Fruit fly (Drosophila melanogaster): Measurements from ENCODE around the gene PGRP-LC.

PGRP-LC gene

DNA sequence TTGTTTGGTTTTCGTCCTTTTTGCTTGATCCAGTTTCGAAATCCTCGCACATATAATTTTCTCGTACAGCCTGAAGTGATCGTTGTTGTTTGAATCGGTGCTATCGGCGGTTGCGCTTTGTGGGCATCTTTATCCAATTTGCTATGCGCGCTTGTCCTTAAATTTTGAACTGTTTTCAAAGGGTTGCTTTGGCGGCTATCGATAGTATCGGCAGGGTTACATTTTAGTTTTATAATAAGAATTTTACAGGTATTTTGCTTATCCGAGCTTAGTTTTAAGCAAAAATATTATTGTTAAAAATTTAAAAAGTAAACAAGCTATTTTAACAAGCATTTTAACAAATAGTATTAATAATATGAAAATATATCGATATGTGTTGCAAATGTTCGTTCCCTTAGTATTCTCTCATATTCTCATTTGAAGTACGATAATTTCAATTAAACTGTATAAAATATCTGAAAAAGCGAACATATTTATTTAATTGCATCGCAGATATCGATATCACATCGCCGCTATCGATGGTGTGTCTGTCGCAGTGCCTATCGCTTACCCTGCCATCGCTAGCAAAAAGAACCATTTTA lies 28.3 kb downstream of the PGRP-LC start, which contains the start of the genes Klp67A and CG4452 (continued):
- TF ChIP-seq wor (GFP tag; IDR thresholded peaks at IDR 0.05) (no peak), CG18619 (GFP tag; optimal IDR thresholded peaks at IDR 0.05) (peak; percentile 17), CG8478 (optimal IDR thresholded peaks at IDR 0.05) (no peak), ttk (GFP tag; IDR thresholded peaks at IDR 0.05) (no peak), Sry-β (GFP tag; optimal IDR thresholded peaks at IDR 0.05) (no peak), CG4424 (GFP tag; optimal IDR thresholded peaks at IDR 0.05) (peak; percentile 50), CG3995 (GFP tag; optimal IDR thresholded peaks at IDR 0.05) (peak; percentile 85), Atf6 (GFP tag; IDR thresholded peaks at IDR 0.05) (no peak), lov (optimal IDR thresholded peaks at IDR 0.05) (no peak), lov (GFP tag; IDR thresholded peaks at IDR 0.05) (no peak), br (optimal IDR thresholded peaks at IDR 0.05) (no peak), cwo (GFP tag; optimal IDR thresholded peaks at IDR 0.05) (no peak), CG12942 (GFP tag; optimal IDR thresholded peaks at IDR 0.05) (peak; percentile 3), CG6654 (GFP tag; optimal IDR thresholded peaks at IDR 0.05) (no peak), dati (GFP tag; IDR thresholded peaks at IDR 0.05) (no peak), ind (GFP tag; optimal IDR thresholded peaks at IDR 0.05) (peak; percentile 36), fd3F (GFP tag; optimal IDR thresholded peaks at IDR 0.05) (peak; percentile 11), CG12744 (GFP tag; optimal IDR thresholded peaks at IDR 0.05) (no peak), gsb (GFP tag; IDR thresholded peaks at IDR 0.05) (no peak), CG31388 (GFP tag; optimal IDR thresholded peaks at IDR 0.05) (no peak), Aef1 (GFP tag; IDR thresholded peaks at IDR 0.05) (no peak), caup (GFP tag; optimal IDR thresholded peaks at IDR 0.05; ENCODE audit: severe bottlenecking) (no peak), Hr3 (GFP tag; optimal IDR thresholded peaks at IDR 0.05) (peak; percentile 43), pzg (GFP tag; optimal IDR thresholded peaks at IDR 0.05) (peak; percentile 57), Fer3 (tag; optimal IDR thresholded peaks at IDR 0.05) (peak; percentile 5), Lpt (GFP tag; optimal IDR thresholded peaks at IDR 0.05) (no peak), croc (GFP tag; conservative IDR thresholded peaks at IDR 0.05) (no peak), ro (GFP tag; IDR thresholded peaks at IDR 0.05) (no peak), corto (GFP tag; optimal IDR thresholded peaks at IDR 0.05) (peak; percentile 52), jumu (GFP tag; optimal IDR thresholded peaks at IDR 0.05) (no peak), CG6765 (GFP tag; optimal IDR thresholded peaks at IDR 0.05) (no peak), Pdp1 (GFP tag; optimal IDR thresholded peaks at IDR 0.05) (peak in 1 of 2 experiments; percentile 21), Fer1 (GFP tag; optimal IDR thresholded peaks at IDR 0.05) (peak; percentile 16), Drgx (GFP tag; IDR thresholded peaks at IDR 0.05) (no peak), Dip2 (GFP tag; IDR thresholded peaks at IDR 0.05) (no peak), CG12219 (GFP tag; optimal IDR thresholded peaks at IDR 0.05) (no peak), Dfd (GFP tag; optimal IDR thresholded peaks at IDR 0.05) (no peak), HHEX (GFP tag; optimal IDR thresholded peaks at IDR 0.05) (no peak), CG7839 (tag; optimal IDR thresholded peaks at IDR 0.05) (peak; percentile 46), CG4404 (GFP tag; IDR thresholded peaks at IDR 0.05) (peak; percentile 30; the same call in 1 of the 2 replicates), Dek (tag; optimal IDR thresholded peaks at IDR 0.05) (peak; percentile 27), CG3163 (GFP tag; optimal IDR thresholded peaks at IDR 0.05) (no peak), CG17186 (GFP tag; optimal IDR thresholded peaks at IDR 0.05) (peak; percentile 55), fd64A (GFP tag; optimal IDR thresholded peaks at IDR 0.05) (no peak), Vsx1 (GFP tag; optimal IDR thresholded peaks at IDR 0.05) (no peak), Rfx (GFP tag; IDR thresholded peaks at IDR 0.05) (peak; percentile 52), D19B (GFP tag; optimal IDR thresholded peaks at IDR 0.05) (no peak), crp (GFP tag; optimal IDR thresholded peaks at IDR 0.05) (peak in 1 of 2 experiments; percentile 27), E2f2 (GFP tag; IDR thresholded peaks at IDR 0.05) (peak; percentile 69; the same call in 1 of the 2 replicates), aop (GFP tag; IDR thresholded peaks at IDR 0.05) (no peak), unpg (GFP tag; optimal IDR thresholded peaks at IDR 0.05) (no peak), CG12155 (GFP tag; optimal IDR thresholded peaks at IDR 0.05) (peak; percentile 53)
